Worm (Caenorhabditis elegans) whole organism, L1 larva: Measurements from ENCODE around the gene Y7A5A.20.

Experiments
- aly-2 ChIP-seq: fragments of 150-350 bp; optimal IDR thresholded peaks from 2 replicates; lab custom pipeline; 2014; ENCODE audit warnings: missing biosample characterization, missing genetic modification characterization
- ama-1 ChIP-seq: fragments of 150-350 bp; optimal IDR thresholded peaks from 2 replicates; lab custom pipeline; 2014
- ceh-82 ChIP-seq, 3 experiments: fragments of 150-350 bp in 1 of 3; sonication (generic microtip) in 2 of 3; optimal IDR thresholded peaks; 2 replicates each; lab custom pipeline; 2014 to 2017; ENCODE audit warnings: missing biosample characterization in 3 of 3, missing genetic modification characterization in 3 of 3
- egl-27 ChIP-seq, 2 experiments: fragments of 150-350 bp in 1 of 2; sonication (generic microtip); optimal IDR thresholded peaks; 3 replicates each; lab custom pipeline; 2017 to 2018; ENCODE audit warnings: missing biosample characterization in 2 of 2, missing genetic modification characterization in 2 of 2, missing genetic modification reagents in 2 of 2
- elt-3 ChIP-seq, 6 experiments: fragments of 150-350 bp in 1 of 6; sonication (generic microtip); optimal IDR thresholded peaks; 2 replicates each; lab custom pipeline; 2017 to 2018; ENCODE audit warnings: missing biosample characterization in 6 of 6, missing genetic modification characterization in 6 of 6, inconsistent platforms in 1 of 6
- fos-1 ChIP-seq: fragments of 150-350 bp; optimal IDR thresholded peaks from 2 replicates; lab custom pipeline; 2014; ENCODE audit warnings: missing biosample characterization, missing genetic modification characterization
- grh-1 ChIP-seq: fragments of 200-800 bp; sonication (Bioruptor generic); IDR thresholded peaks from 2 replicates; pipeline ENCODE4 v1.3.6; 2022; ENCODE audit warnings: missing genetic modification reagents, missing genetic modification characterization, missing compliant biosample characterization
- lin-13 ChIP-seq: fragments of 150-350 bp; optimal IDR thresholded peaks from 2 replicates; lab custom pipeline; 2014; ENCODE audit warnings: missing biosample characterization, missing genetic modification reagents, missing genetic modification characterization
- lin-39 ChIP-seq: fragments of 150-350 bp; optimal IDR thresholded peaks from 2 replicates; lab custom pipeline; 2014; ENCODE audit warnings: missing biosample characterization, missing genetic modification reagents, missing genetic modification characterization
- nhr-12 ChIP-seq: sonication (generic microtip); optimal IDR thresholded peaks from 2 replicates; lab custom pipeline; 2017; ENCODE audit warnings: missing biosample characterization, missing genetic modification characterization
- nhr-90 ChIP-seq: sonication (generic microtip); optimal IDR thresholded peaks from 2 replicates; lab custom pipeline; 2016; ENCODE audit warnings: mild to moderate bottlenecking, missing genetic modification characterization, missing compliant biosample characterization; ENCODE audit not compliant: poor library complexity
- skn-1 ChIP-seq: fragments of 150-350 bp; optimal IDR thresholded peaks from 2 replicates; lab custom pipeline; 2014; ENCODE audit warnings: missing biosample characterization, missing genetic modification characterization

ce11 chrX:15851013-15851412, 22.9 kb downstream of the Y7A5A.20 start:
- TF ChIP-seq egl-27 (tag; optimal IDR thresholded peaks at IDR 0.05; lab: Kevin White, UChicago) (no peak), grh-1 (GFP tag; lab: Robert Waterston, UW) (no peak), ceh-82 (tag; optimal IDR thresholded peaks at IDR 0.05; lab: Kevin White, UChicago) (no peak), nhr-90 (tag; lab: Kevin White, UChicago) (no peak), lin-13 (GFP tag; lab: Kevin White, UChicago) (no peak), fos-1 (tag; lab: Kevin White, UChicago) (no peak), elt-3 (tag; optimal IDR thresholded peaks at IDR 0.05; lab: Kevin White, UChicago) (no peak), nhr-12 (no peak), lin-39 (tag; lab: Kevin White, UChicago) (no peak), aly-2 (tag; lab: Kevin White, UChicago) (no peak), ama-1 (no peak), skn-1 (no peak)
